Fruit fly (Drosophila melanogaster) whole organism, embryonic: ENCODE data around the gene mRRF2.

Experiments
- Atf-2 ChIP-seq: fragments of 200-800 bp; sonication (Bioruptor generic); optimal IDR thresholded peaks from 2 replicates; lab custom pipeline; 2016; ENCODE audit warnings: missing biosample characterization, missing genetic modification characterization
- CG10267 ChIP-seq: fragments of 200-800 bp; sonication (Bioruptor generic); optimal IDR thresholded peaks from 2 replicates; lab custom pipeline; 2018; ENCODE audit warnings: missing biosample characterization, mild to moderate bottlenecking, missing genetic modification characterization, moderate library complexity
- CG11696 ChIP-seq: fragments of 200-800 bp; sonication (Bioruptor generic); IDR thresholded peaks from 2 replicates; pipeline ENCODE4 v1.3.6; 2022; ENCODE audit warnings: missing biosample characterization, missing genetic modification characterization
- CG12219 ChIP-seq: fragments of 200-800 bp; sonication (Bioruptor generic); optimal IDR thresholded peaks from 3 replicates; lab custom pipeline; 2018; ENCODE audit warnings: missing biosample characterization, mild to moderate bottlenecking, missing genetic modification characterization
- CG12299 ChIP-seq: fragments of 200-800 bp; sonication (Bioruptor generic); optimal IDR thresholded peaks from 2 replicates; lab custom pipeline; 2018; ENCODE audit warnings: missing biosample characterization, mild to moderate bottlenecking, missing genetic modification characterization
- CG16779 ChIP-seq: fragments of 200-800 bp; sonication (Bioruptor generic); IDR thresholded peaks from 2 replicates; pipeline ENCODE4 v1.3.6; 2022; ENCODE audit warnings: missing biosample characterization, missing genetic modification characterization
- CG16863 ChIP-seq: fragments of 200-800 bp; sonication (Bioruptor generic); optimal IDR thresholded peaks from 3 replicates; lab custom pipeline; 2016; ENCODE audit warnings: missing biosample characterization, missing genetic modification characterization
- CG17912 ChIP-seq: fragments of 200-800 bp; sonication (Bioruptor generic); optimal IDR thresholded peaks from 2 replicates; lab custom pipeline; 2018; ENCODE audit warnings: missing biosample characterization, mild to moderate bottlenecking, missing genetic modification characterization
- CG18476 ChIP-seq: fragments of 200-800 bp; sonication (Bioruptor generic); optimal IDR thresholded peaks from 2 replicates; lab custom pipeline; 2016; ENCODE audit warnings: missing biosample characterization, mild to moderate bottlenecking, missing genetic modification characterization
- CG2678 ChIP-seq: fragments of 200-800 bp; sonication (Bioruptor generic); optimal IDR thresholded peaks from 3 replicates; lab custom pipeline; 2019; ENCODE audit warnings: missing biosample characterization, mild to moderate bottlenecking, missing genetic modification characterization, moderate library complexity
- CG3163 ChIP-seq: fragments of 200-800 bp; sonication (Bioruptor generic); optimal IDR thresholded peaks from 3 replicates; lab custom pipeline; 2016; ENCODE audit warnings: missing biosample characterization, missing genetic modification characterization
- CG32772 ChIP-seq: fragments of 200-800 bp; sonication (Bioruptor generic); IDR thresholded peaks from 2 replicates; pipeline ENCODE4 v1.3.6; 2022; ENCODE audit warnings: missing biosample characterization, missing genetic modification characterization
- CG3281 ChIP-seq: fragments of 200-800 bp; sonication (Bioruptor generic); optimal IDR thresholded peaks from 3 replicates; lab custom pipeline; 2017; ENCODE audit warnings: missing biosample characterization, mild to moderate bottlenecking, missing genetic modification characterization
- CG3995 ChIP-seq: fragments of 200-800 bp; sonication (Bioruptor generic); optimal IDR thresholded peaks from 3 replicates; lab custom pipeline; 2016; ENCODE audit warnings: missing biosample characterization, missing genetic modification characterization
- CG5953 ChIP-seq: fragments of 200-800 bp; sonication (Bioruptor generic); IDR thresholded peaks from 2 replicates; pipeline ENCODE4 v1.3.6; 2022; ENCODE audit warnings: missing biosample characterization, missing genetic modification characterization
- CG6654 ChIP-seq: fragments of 200-800 bp; sonication (Bioruptor generic); optimal IDR thresholded peaks from 2 replicates; lab custom pipeline; 2017; ENCODE audit warnings: missing biosample characterization, mild to moderate bottlenecking, missing genetic modification characterization
- CG6791 ChIP-seq: fragments of 200-800 bp; sonication (Bioruptor generic); IDR thresholded peaks from 3 replicates; pipeline ENCODE4 v1.3.6; 2022; ENCODE audit warnings: missing biosample characterization, missing genetic modification characterization; ENCODE audit not compliant: partially characterized antibody
- CG8290 ChIP-seq, 3 experiments: fragments of 200-800 bp; sonication (Bioruptor generic); optimal IDR thresholded peaks; 2 replicates each; lab custom pipeline; 2016 to 2019; ENCODE audit warnings: missing biosample characterization in 3 of 3, missing genetic modification characterization in 3 of 3, mild to moderate bottlenecking in 2 of 3, moderate library complexity in 1 of 3
- CG8765 ChIP-seq: fragments of 200-800 bp; sonication (Bioruptor generic); IDR thresholded peaks from 2 replicates; pipeline ENCODE4 v1.3.6; 2022; ENCODE audit warnings: missing biosample characterization, missing genetic modification characterization
- CG8944 ChIP-seq: fragments of 200-800 bp; sonication (Bioruptor generic); optimal IDR thresholded peaks from 3 replicates; lab custom pipeline; 2016; ENCODE audit warnings: missing biosample characterization, missing genetic modification characterization
- CG9797 ChIP-seq: fragments of 200-800 bp; sonication (Bioruptor generic); optimal IDR thresholded peaks from 3 replicates; lab custom pipeline; 2018; ENCODE audit warnings: missing biosample characterization, mild to moderate bottlenecking, missing genetic modification characterization
- CkIIα-i1 ChIP-seq: fragments of 200-800 bp; sonication (Bioruptor generic); IDR thresholded peaks from 2 replicates; pipeline ENCODE4 v1.3.6; 2022; ENCODE audit warnings: missing biosample characterization, missing genetic modification characterization
- Dek ChIP-seq: fragments of 200-800 bp; sonication (Bioruptor generic); optimal IDR thresholded peaks from 3 replicates; lab custom pipeline; 2019; ENCODE audit warnings: missing biosample characterization, mild to moderate bottlenecking, missing genetic modification characterization, moderate library complexity
- E2f2 ChIP-seq: fragments of 200-800 bp; sonication (Bioruptor generic); IDR thresholded peaks from 2 replicates; pipeline ENCODE4 v1.3.6; 2022; ENCODE audit warnings: missing biosample characterization, missing genetic modification characterization
- Ets97D ChIP-seq: fragments of 200-800 bp; sonication (Bioruptor generic); optimal IDR thresholded peaks from 3 replicates; lab custom pipeline; 2016; ENCODE audit warnings: missing biosample characterization, missing genetic modification characterization
- HHEX ChIP-seq: fragments of 200-800 bp; sonication (Bioruptor generic); optimal IDR thresholded peaks from 3 replicates; lab custom pipeline; 2017; ENCODE audit warnings: missing biosample characterization, mild to moderate bottlenecking, missing genetic modification characterization, missing genetic modification reagents
- Hey ChIP-seq: fragments of 200-800 bp; sonication (Bioruptor generic); optimal IDR thresholded peaks from 3 replicates; lab custom pipeline; 2018; ENCODE audit warnings: missing biosample characterization, mild to moderate bottlenecking, missing genetic modification characterization
- Mad ChIP-seq: fragments of 200-800 bp; sonication (Bioruptor generic); optimal IDR thresholded peaks from 2 replicates; lab custom pipeline; 2016; ENCODE audit warnings: missing biosample characterization, missing genetic modification characterization
- Ravus ChIP-seq: fragments of 200-800 bp; sonication (Bioruptor generic); IDR thresholded peaks from 2 replicates; pipeline ENCODE4 v1.3.6; 2022; ENCODE audit warnings: missing biosample characterization, missing genetic modification characterization
- Stat92E ChIP-seq, 3 experiments: fragments of >200 bp in 2 of 3; fragments of 200-800 bp in 1 of 3; sonication (Bioruptor generic) in 1 of 3; optimal IDR thresholded peaks; 2 replicates each; lab custom pipeline; 2017 to 2019; ENCODE audit warnings: missing biosample characterization in 3 of 3, missing genetic modification characterization in 3 of 3, mild to moderate bottlenecking in 1 of 3, moderate library complexity in 1 of 3
- abd-A ChIP-seq: fragments of 200-800 bp; sonication (Bioruptor generic); optimal IDR thresholded peaks from 3 replicates; lab custom pipeline; 2019; ENCODE audit warnings: missing biosample characterization, mild to moderate bottlenecking, missing genetic modification characterization, moderate library complexity
- aop ChIP-seq: fragments of 200-800 bp; sonication (Bioruptor generic); IDR thresholded peaks from 2 replicates; pipeline ENCODE4 v1.3.6; 2022; ENCODE audit warnings: missing biosample characterization, missing genetic modification characterization
- ap ChIP-seq: fragments of 200-800 bp; sonication (Bioruptor generic); IDR thresholded peaks from 2 replicates; pipeline ENCODE4 v1.3.6; 2022; ENCODE audit warnings: missing biosample characterization, missing genetic modification characterization
- ara ChIP-seq: fragments of 200-800 bp; sonication (Bioruptor generic); IDR thresholded peaks from 2 replicates; pipeline ENCODE4 v1.3.6; 2022; ENCODE audit warnings: missing biosample characterization, missing genetic modification characterization
- br ChIP-seq: fragments of >200 bp; optimal IDR thresholded peaks from 2 replicates; lab custom pipeline; 2017
- dmrt99B ChIP-seq: fragments of 200-800 bp; sonication (Bioruptor generic); optimal IDR thresholded peaks from 2 replicates; lab custom pipeline; 2018; ENCODE audit warnings: missing biosample characterization, mild to moderate bottlenecking, missing genetic modification characterization, moderate library complexity
- esg ChIP-seq: fragments of 200-800 bp; sonication (Bioruptor generic); conservative IDR thresholded peaks from 2 replicates; pipeline ENCODE4 v1.3.6; 2022; ENCODE audit warnings: missing biosample characterization, missing genetic modification characterization
- fd64A ChIP-seq: fragments of 200-800 bp; sonication (Bioruptor generic); optimal IDR thresholded peaks from 3 replicates; lab custom pipeline; 2018; ENCODE audit warnings: missing biosample characterization, mild to moderate bottlenecking, missing genetic modification characterization
- ftz-f1 ChIP-seq: fragments of 200-800 bp; sonication (Bioruptor generic); optimal IDR thresholded peaks from 2 replicates; lab custom pipeline; 2016; ENCODE audit warnings: missing biosample characterization, missing genetic modification characterization
- gcm ChIP-seq: fragments of 200-800 bp; sonication (Bioruptor generic); optimal IDR thresholded peaks from 2 replicates; lab custom pipeline; 2019; ENCODE audit warnings: missing biosample characterization, mild to moderate bottlenecking, missing genetic modification characterization, moderate library complexity
- gsb-n ChIP-seq: fragments of 200-800 bp; sonication (Bioruptor generic); optimal IDR thresholded peaks from 3 replicates; lab custom pipeline; 2018; ENCODE audit warnings: missing biosample characterization, mild to moderate bottlenecking, missing genetic modification characterization
- hkb ChIP-seq, 2 experiments: fragments of 200-800 bp in 1 of 2; fragments of >200 bp in 1 of 2; sonication (Bioruptor generic) in 1 of 2; IDR thresholded peaks in 1 of 2; optimal IDR thresholded peaks in 1 of 2; 2 replicates each; pipeline versions ENCODE4 v1.3.6 to Lab custom; 2017 to 2022; ENCODE audit warnings: missing biosample characterization in 1 of 2, missing genetic modification characterization in 1 of 2
- lab ChIP-seq: fragments of 200-800 bp; sonication (Bioruptor generic); optimal IDR thresholded peaks from 3 replicates; lab custom pipeline; 2017; ENCODE audit warnings: missing biosample characterization, missing genetic modification characterization, mild to moderate bottlenecking, moderate library complexity, missing genetic modification reagents
- luna ChIP-seq: fragments of 200-800 bp; sonication (Bioruptor generic); optimal IDR thresholded peaks from 2 replicates; lab custom pipeline; 2016; ENCODE audit warnings: missing biosample characterization, missing genetic modification characterization
- nau ChIP-seq: fragments of 200-800 bp; sonication (Bioruptor generic); optimal IDR thresholded peaks from 3 replicates; lab custom pipeline; 2017; ENCODE audit warnings: missing biosample characterization, mild to moderate bottlenecking, missing genetic modification characterization, missing genetic modification reagents
- peb ChIP-seq: fragments of 200-800 bp; sonication (Bioruptor generic); IDR thresholded peaks from 2 replicates; pipeline ENCODE4 v1.3.6; 2022; ENCODE audit warnings: missing biosample characterization, missing genetic modification characterization
- stwl ChIP-seq: fragments of 200-800 bp; sonication (Bioruptor generic); optimal IDR thresholded peaks from 3 replicates; lab custom pipeline; 2018; ENCODE audit warnings: missing biosample characterization, mild to moderate bottlenecking, missing genetic modification characterization, moderate library complexity
- trem ChIP-seq: fragments of 200-800 bp; optimal IDR thresholded peaks from 3 replicates; lab custom pipeline; 2019; ENCODE audit warnings: missing biosample characterization, mild to moderate bottlenecking, missing genetic modification characterization, moderate library complexity
- vvl ChIP-seq: fragments of 200-800 bp; sonication (Bioruptor generic); IDR thresholded peaks from 2 replicates; pipeline ENCODE4 v1.3.6; 2022; ENCODE audit warnings: missing biosample characterization, missing genetic modification characterization
- zen ChIP-seq: fragments of 200-800 bp; sonication (Bioruptor generic); optimal IDR thresholded peaks from 3 replicates; lab custom pipeline; 2018; ENCODE audit warnings: missing biosample characterization, mild to moderate bottlenecking, missing genetic modification characterization, moderate library complexity

mRRF2 gene

DNA sequence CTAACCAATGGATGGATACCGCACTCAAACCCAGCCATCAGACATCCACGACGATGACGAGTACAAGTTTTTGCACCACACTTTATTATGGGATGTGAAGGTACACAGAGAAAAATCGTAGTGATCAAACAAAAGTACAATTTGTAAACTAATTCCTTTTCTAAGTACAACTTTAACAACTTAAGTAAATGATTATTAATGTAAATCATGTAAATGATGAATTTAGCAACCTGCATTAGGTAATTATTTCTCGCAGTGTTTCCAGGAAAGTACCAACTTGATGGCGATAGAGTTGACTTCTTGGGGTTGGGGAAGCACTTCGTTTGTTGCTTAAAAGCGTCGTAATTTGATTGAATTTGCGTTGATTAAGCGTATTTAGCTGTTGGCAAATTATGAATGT, 49.6 kb downstream of the mRRF2 start (continued):
- peak; percentile 39 for TF ChIP-seq Atf-2 (GFP tag; lab: Kevin White, UChicago)
- TF ChIP-seq gsb-n (tag; lab: Kevin White, UChicago): peak; percentile 31
- no peak for TF ChIP-seq CG16779 (GFP tag; lab: Robert Waterston, UW)
- TF ChIP-seq Dek (tag; lab: Kevin White, UChicago): peak; percentile 50
- peak; percentile 12; the same call in 1 of the 2 replicates for TF ChIP-seq Ravus (GFP tag; lab: Robert Waterston, UW)
- TF ChIP-seq ara (GFP tag; lab: Robert Waterston, UW): peak; percentile 57; the same call in 1 of the 2 replicates
- no peak for TF ChIP-seq CG6654 (GFP tag; lab: Kevin White, UChicago)
- TF ChIP-seq trem (tag; lab: Kevin White, UChicago): peak; percentile 14
- TF ChIP-seq CG8290 (GFP tag; optimal IDR thresholded peaks at IDR 0.05; lab: Kevin White, UChicago): no peak
- TF ChIP-seq CG8290 (tag; optimal IDR thresholded peaks at IDR 0.05; lab: Kevin White, UChicago): peak in 1 of 2 experiments; percentile 91
- peak; percentile 53 for TF ChIP-seq CG16863
- TF ChIP-seq ap (GFP tag; lab: Robert Waterston, UW): peak; percentile 77
- TF ChIP-seq peb: no peak
- TF ChIP-seq CG17912 (GFP tag; lab: Kevin White, UChicago): no peak
- no peak for TF ChIP-seq aop (GFP tag; lab: Robert Waterston, UW)
- no peak for TF ChIP-seq CG9797 (GFP tag; lab: Kevin White, UChicago)
- no peak for TF ChIP-seq hkb (optimal IDR thresholded peaks at IDR 0.05; lab: Kevin White, UChicago)
- peak; percentile 87 for TF ChIP-seq hkb (GFP tag; IDR thresholded peaks at IDR 0.05; lab: Robert Waterston, UW)
- peak; percentile 75 for TF ChIP-seq esg (GFP tag; lab: Robert Waterston, UW)
- TF ChIP-seq Mad (GFP tag; lab: Kevin White, UChicago): peak; percentile 20
- peak; percentile 37 for TF ChIP-seq CG10267 (tag; lab: Kevin White, UChicago)
- TF ChIP-seq HHEX (GFP tag; lab: Kevin White, UChicago): peak; percentile 36
- TF ChIP-seq CG3281: peak; percentile 62
- peak; percentile 82 for TF ChIP-seq CG2678 (tag; lab: Kevin White, UChicago)
- TF ChIP-seq CG3163 (GFP tag; lab: Kevin White, UChicago): no peak
- no peak for TF ChIP-seq CG8765 (GFP tag; lab: Robert Waterston, UW)
- TF ChIP-seq CG32772 (GFP tag; lab: Robert Waterston, UW): no peak
- no peak for TF ChIP-seq Ets97D (GFP tag; lab: Kevin White, UChicago)
- no peak for TF ChIP-seq CkIIα-i1 (GFP tag; lab: Robert Waterston, UW)
- TF ChIP-seq Stat92E (GFP tag; optimal IDR thresholded peaks at IDR 0.05; lab: Kevin White, UChicago): no peak
- no peak for TF ChIP-seq zen (tag; lab: Kevin White, UChicago)
- TF ChIP-seq fd64A (GFP tag; lab: Kevin White, UChicago): no peak
- TF ChIP-seq CG12219: peak; percentile 57
- TF ChIP-seq CG8944 (GFP tag; lab: Kevin White, UChicago): no peak
- peak; percentile 43; the same call in 1 of the 2 replicates for TF ChIP-seq vvl
- peak; percentile 22 for TF ChIP-seq CG12299
- TF ChIP-seq nau (GFP tag; lab: Kevin White, UChicago): no peak
- no peak for TF ChIP-seq Hey (tag; lab: Kevin White, UChicago)
- TF ChIP-seq CG6791 (GFP tag; lab: Robert Waterston, UW): no peak
- TF ChIP-seq br: no peak
- no peak for TF ChIP-seq CG3995 (GFP tag; lab: Kevin White, UChicago)
- TF ChIP-seq ftz-f1 (GFP tag; lab: Kevin White, UChicago): no peak
- TF ChIP-seq CG18476 (GFP tag; lab: Kevin White, UChicago): peak; percentile 11
- TF ChIP-seq luna (GFP tag; lab: Kevin White, UChicago): no peak
- peak; percentile 56; the same call in 1 of the 2 replicates for TF ChIP-seq CG5953 (GFP tag; lab: Robert Waterston, UW)
- peak; percentile 79 for TF ChIP-seq dmrt99B (tag; lab: Kevin White, UChicago)
- peak; percentile 58 for TF ChIP-seq abd-A (tag; lab: Kevin White, UChicago)
- TF ChIP-seq E2f2 (GFP tag; lab: Robert Waterston, UW): peak; percentile 49
- TF ChIP-seq gcm (GFP tag; lab: Kevin White, UChicago): no peak
- TF ChIP-seq stwl (tag; lab: Kevin White, UChicago): no peak
- TF ChIP-seq lab (GFP tag; lab: Kevin White, UChicago): peak; percentile 75
- TF ChIP-seq CG11696 (GFP tag; lab: Robert Waterston, UW): 0 out of 2 replicates have a peak, but pooled peaks have one; percentile 51
